Fruit fly (Drosophila melanogaster): Measurements from ENCODE around the gene Edg91.

The Edg91 gene

dm6 chr3R:17611411-17611810, at the start of gene Edg91:
Gene Edg91 (minus strand): TSS chr3R:17611511.
- TF ChIP-seq fd96Ca (GFP tag; IDR thresholded peaks at IDR 0.05) (no peak), gl (tag; optimal IDR thresholded peaks at IDR 0.05) (no peak), rn (GFP tag; IDR thresholded peaks at IDR 0.05) (no peak), Ets98B (GFP tag; IDR thresholded peaks at IDR 0.05) (no peak), CG32121 (GFP tag; IDR thresholded peaks at IDR 0.05) (no peak)

dm6 chr3R:17656923-17657322, 45.6 kb upstream of the Edg91 start:
- TF ChIP-seq Pif1B (GFP tag; optimal IDR thresholded peaks at IDR 0.05) (no peak), CG4496 (GFP tag; IDR thresholded peaks at IDR 0.05) (no peak), CG10348 (GFP tag; IDR thresholded peaks at IDR 0.05) (no peak), rn (GFP tag; IDR thresholded peaks at IDR 0.05) (no peak), CG12605 (GFP tag; IDR thresholded peaks at IDR 0.05) (no peak), CG34367 (tag; optimal IDR thresholded peaks at IDR 0.05) (no peak), Pif1A (GFP tag; optimal IDR thresholded peaks at IDR 0.05) (no peak), CG15710 (tag; optimal IDR thresholded peaks at IDR 0.05) (no peak)

- no peak for TF ChIP-seq EcR (GFP tag; optimal IDR thresholded peaks at IDR 0.05)
- peak; percentile 23 for TF ChIP-seq CG34367 (tag; optimal IDR thresholded peaks at IDR 0.05)
- TF ChIP-seq CG8159 (tag; optimal IDR thresholded peaks at IDR 0.05): no peak
- no peak for TF ChIP-seq Pif1A (GFP tag; optimal IDR thresholded peaks at IDR 0.05)
- TF ChIP-seq CG15710 (tag; optimal IDR thresholded peaks at IDR 0.05): no peak
- no peak for TF ChIP-seq Ets98B (GFP tag; IDR thresholded peaks at IDR 0.05)
- TF ChIP-seq CG12605 (GFP tag; IDR thresholded peaks at IDR 0.05): no peak
- TF ChIP-seq Snoo (tag; optimal IDR thresholded peaks at IDR 0.05): peak; percentile 45
- no peak for TF ChIP-seq CG17806 (tag; optimal IDR thresholded peaks at IDR 0.05)
- no peak for TF ChIP-seq CG8301 (tag; optimal IDR thresholded peaks at IDR 0.05)
- TF ChIP-seq rn (GFP tag; IDR thresholded peaks at IDR 0.05): no peak
- no peak for TF ChIP-seq Pif1B (GFP tag; optimal IDR thresholded peaks at IDR 0.05)
- peak; percentile 32; the same call in 1 of the 3 replicates for TF ChIP-seq CG4496 (GFP tag; IDR thresholded peaks at IDR 0.05)
- TF ChIP-seq fd96Ca (GFP tag; IDR thresholded peaks at IDR 0.05): no peak
- no peak for TF ChIP-seq CG13204 (GFP tag; optimal IDR thresholded peaks at IDR 0.05)
Measured at dm6 chr3R:17655040-17655439, 43.7 kb upstream of the Edg91 start.

- TF ChIP-seq rn (GFP tag; IDR thresholded peaks at IDR 0.05): no peak
- no peak for TF ChIP-seq CG8159 (tag; optimal IDR thresholded peaks at IDR 0.05)
- no peak for TF ChIP-seq CG14655 (GFP tag; optimal IDR thresholded peaks at IDR 0.05)
- no peak for TF ChIP-seq CG8301 (tag; optimal IDR thresholded peaks at IDR 0.05)
- no peak for TF ChIP-seq gl (tag; optimal IDR thresholded peaks at IDR 0.05)
- TF ChIP-seq CG32121 (GFP tag; IDR thresholded peaks at IDR 0.05): no peak
- TF ChIP-seq CG9948 (tag; optimal IDR thresholded peaks at IDR 0.05): no peak
- no peak for TF ChIP-seq EcR (GFP tag; optimal IDR thresholded peaks at IDR 0.05)
- no peak for TF ChIP-seq CG13204 (GFP tag; optimal IDR thresholded peaks at IDR 0.05)
- TF ChIP-seq Pif1A (GFP tag; optimal IDR thresholded peaks at IDR 0.05): no peak
- TF ChIP-seq CG10348 (GFP tag; IDR thresholded peaks at IDR 0.05): no peak
- no peak for TF ChIP-seq Snoo (tag; optimal IDR thresholded peaks at IDR 0.05)
- no peak for TF ChIP-seq CG17806 (tag; optimal IDR thresholded peaks at IDR 0.05)
Measured at dm6 chr3R:17653879-17654278, 42.6 kb upstream of the Edg91 start.

dm6 chr3R:17647444-17647843, 36.1 kb upstream of the Edg91 start, which contains the start of gene CG14322:
Gene CG14322 (plus strand): TSS chr3R:17647679.
- no peak for TF ChIP-seq CG4496 (GFP tag; IDR thresholded peaks at IDR 0.05)
- TF ChIP-seq CG9948 (tag; optimal IDR thresholded peaks at IDR 0.05): no peak
- TF ChIP-seq D1 (tag; optimal IDR thresholded peaks at IDR 0.05): no peak
- TF ChIP-seq CG14655 (GFP tag; optimal IDR thresholded peaks at IDR 0.05): no peak
- no peak for TF ChIP-seq EcR (GFP tag; optimal IDR thresholded peaks at IDR 0.05)
- no peak for TF ChIP-seq Pif1A (GFP tag; optimal IDR thresholded peaks at IDR 0.05)
- no peak for TF ChIP-seq CG32121 (GFP tag; IDR thresholded peaks at IDR 0.05)
- no peak for TF ChIP-seq CG10348 (GFP tag; IDR thresholded peaks at IDR 0.05)
- TF ChIP-seq CG8301 (tag; optimal IDR thresholded peaks at IDR 0.05): no peak
- no peak for TF ChIP-seq CG12605 (GFP tag; IDR thresholded peaks at IDR 0.05)
- TF ChIP-seq CG17806 (tag; optimal IDR thresholded peaks at IDR 0.05): no peak
- no peak for TF ChIP-seq Snoo (tag; optimal IDR thresholded peaks at IDR 0.05)
- TF ChIP-seq CG15710 (tag; optimal IDR thresholded peaks at IDR 0.05): no peak

dm6 chr3R:17646102-17647050, 35.1 kb upstream of the Edg91 start:
- TF ChIP-seq CG34367 (tag; optimal IDR thresholded peaks at IDR 0.05): no peak
- TF ChIP-seq CG8301 (tag; optimal IDR thresholded peaks at IDR 0.05): no peak
- TF ChIP-seq CG17806 (tag; optimal IDR thresholded peaks at IDR 0.05): no peak
- no peak for TF ChIP-seq rn (GFP tag; IDR thresholded peaks at IDR 0.05)
- TF ChIP-seq CG32121 (GFP tag; IDR thresholded peaks at IDR 0.05): no peak
- TF ChIP-seq Ets98B (GFP tag; IDR thresholded peaks at IDR 0.05): no peak
- TF ChIP-seq CG13204 (GFP tag; optimal IDR thresholded peaks at IDR 0.05): no peak
- no peak for TF ChIP-seq CG14655 (GFP tag; optimal IDR thresholded peaks at IDR 0.05)
- no peak for TF ChIP-seq CG8159 (tag; optimal IDR thresholded peaks at IDR 0.05)
- no peak for TF ChIP-seq Pif1A (GFP tag; optimal IDR thresholded peaks at IDR 0.05)
- no peak for TF ChIP-seq D1 (tag; optimal IDR thresholded peaks at IDR 0.05)
- no peak for TF ChIP-seq fd96Ca (GFP tag; IDR thresholded peaks at IDR 0.05)
- no peak for TF ChIP-seq CG4496 (GFP tag; IDR thresholded peaks at IDR 0.05)
- TF ChIP-seq CG9948 (tag; optimal IDR thresholded peaks at IDR 0.05): no peak
- TF ChIP-seq CG10348 (GFP tag; IDR thresholded peaks at IDR 0.05): no peak
